Worm (Caenorhabditis elegans) whole organism, late embryonic: Measurements from ENCODE around the gene T27E9.6.

Experiments
- ama-1 ChIP-seq: fragments of 150-350 bp; optimal IDR thresholded peaks from 2 replicates; lab custom pipeline; 2014
- ceh-34 ChIP-seq: sonication (generic microtip); optimal IDR thresholded peaks from 2 replicates; lab custom pipeline; 2016; ENCODE audit warnings: mild to moderate bottlenecking, missing genetic modification characterization, missing compliant biosample characterization
- ceh-48 ChIP-seq: sonication (generic microtip); optimal IDR thresholded peaks from 2 replicates; lab custom pipeline; 2016; ENCODE audit warnings: missing genetic modification characterization, inconsistent platforms, missing compliant biosample characterization
- ets-4 ChIP-seq: sonication (generic microtip); optimal IDR thresholded peaks from 2 replicates; lab custom pipeline; 2016; ENCODE audit warnings: missing genetic modification characterization, missing compliant biosample characterization
- pha-4 ChIP-seq: fragments of 150-350 bp; optimal IDR thresholded peaks from 2 replicates; lab custom pipeline; 2018; ENCODE audit warnings: missing biosample characterization, missing genetic modification reagents, missing genetic modification characterization
- pqm-1 ChIP-seq: sonication (generic microtip); optimal IDR thresholded peaks from 2 replicates; lab custom pipeline; 2016; ENCODE audit warnings: missing genetic modification characterization, missing compliant biosample characterization
- sox-4 ChIP-seq: sonication (generic microtip); optimal IDR thresholded peaks from 2 replicates; lab custom pipeline; 2017; ENCODE audit warnings: mild to moderate bottlenecking, missing genetic modification characterization, inconsistent platforms, missing compliant biosample characterization
- unc-42 ChIP-seq: sonication (generic microtip); optimal IDR thresholded peaks from 2 replicates; lab custom pipeline; 2016; ENCODE audit warnings: missing genotype, missing genetic modification characterization, missing compliant biosample characterization

DNA sequence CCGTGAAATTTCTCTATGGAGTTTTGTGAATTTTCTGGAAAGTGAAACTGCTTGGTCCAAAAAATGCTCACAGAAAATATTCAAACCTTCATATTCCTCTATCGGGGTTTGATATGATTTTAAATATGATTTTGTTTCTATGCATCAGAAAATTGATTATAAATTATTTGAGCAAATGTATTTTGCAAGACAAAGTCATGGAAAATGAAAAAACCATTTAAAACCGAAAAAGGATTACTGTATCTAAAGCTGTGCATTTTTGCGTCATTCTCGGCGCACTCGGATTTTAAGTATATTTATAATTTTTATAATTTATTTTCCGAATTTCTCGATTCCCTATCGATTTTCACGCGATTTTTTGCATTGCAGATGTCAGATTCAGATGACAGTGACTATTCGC is 5.1 kb downstream of the T27E9.6 start, which contains the start of gene pssy-2:
- TF ChIP-seq pqm-1 (tag; lab: Kevin White, UChicago) (no peak), unc-42 (no peak), ama-1 (lab: Kevin White, UChicago) (no peak), sox-4 (no peak), pha-4 (tag; lab: Kevin White, UChicago) (no peak), ceh-48 (tag; lab: Kevin White, UChicago) (no peak), ceh-34 (tag; lab: Kevin White, UChicago) (no peak), ets-4 (tag; lab: Kevin White, UChicago) (no peak)
